Fruit fly (Drosophila melanogaster): ENCODE results near the gene Mur18B.

The Mur18B gene

DNA sequence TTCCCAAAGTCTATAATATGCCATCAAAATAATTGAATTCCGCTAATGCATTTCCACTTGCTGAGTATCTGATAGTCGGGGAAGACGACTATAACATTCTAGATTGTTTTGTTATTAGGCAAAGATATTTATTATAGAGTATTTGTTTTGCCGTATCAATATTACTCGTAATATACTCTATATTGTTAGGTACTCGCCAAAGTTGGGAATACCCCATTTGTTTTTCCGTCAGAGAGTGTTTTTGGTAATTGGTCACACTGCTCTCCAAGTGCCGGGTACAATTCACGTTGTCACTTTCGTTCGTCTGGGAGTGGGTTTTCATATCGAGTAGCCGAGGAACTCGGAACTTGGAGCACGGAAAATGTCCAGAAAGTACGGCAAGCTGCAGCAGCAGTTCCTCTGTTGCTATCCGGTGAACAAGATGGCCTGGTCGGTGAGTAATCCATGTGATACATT lies 30.4 kb downstream of the Mur18B start, which contains the start of gene CG7889 (continued):
- TF ChIP-seq CG10274 (GFP tag; optimal IDR thresholded peaks at IDR 0.05), result no peak
- no peak for TF ChIP-seq kay (GFP tag; optimal IDR thresholded peaks at IDR 0.05)
- TF ChIP-seq Atf-2 (GFP tag; optimal IDR thresholded peaks at IDR 0.05), result no peak
- no peak for TF ChIP-seq mirr (GFP tag; optimal IDR thresholded peaks at IDR 0.05)
- no peak; the same call in 1 of the 3 replicates for TF ChIP-seq dysf (GFP tag; IDR thresholded peaks at IDR 0.05)
- no peak for TF ChIP-seq esg (GFP tag; conservative IDR thresholded peaks at IDR 0.05)
- TF ChIP-seq Hey (tag; optimal IDR thresholded peaks at IDR 0.05), result no peak
- no peak for TF ChIP-seq stc (GFP tag; IDR thresholded peaks at IDR 0.05)
- no peak for TF ChIP-seq Deaf1 (tag; optimal IDR thresholded peaks at IDR 0.05)
- TF ChIP-seq HLHmδ (GFP tag; optimal IDR thresholded peaks at IDR 0.05), result no peak
- TF ChIP-seq CG6254 (GFP tag; optimal IDR thresholded peaks at IDR 0.05), result no peak
- TF ChIP-seq Tbp (GFP tag; optimal IDR thresholded peaks at IDR 0.05), result no peak
- TF ChIP-seq seq (GFP tag; IDR thresholded peaks at IDR 0.05), result no peak
- no peak for TF ChIP-seq CG8281 (tag; optimal IDR thresholded peaks at IDR 0.05)
- TF ChIP-seq CG18011 (GFP tag; optimal IDR thresholded peaks at IDR 0.05), result no peak
- peak; percentile 15 for TF ChIP-seq stwl (tag; optimal IDR thresholded peaks at IDR 0.05)
- TF ChIP-seq Rx (GFP tag; IDR thresholded peaks at IDR 0.05), result no peak
- no peak for TF ChIP-seq Eip74EF (GFP tag; optimal IDR thresholded peaks at IDR 0.05)
- TF ChIP-seq CG9215 (GFP tag; IDR thresholded peaks at IDR 0.05), result no peak
- TF ChIP-seq lmd (GFP tag; IDR thresholded peaks at IDR 0.05), result peak; percentile 17; the same call in 1 of the 2 replicates
- TF ChIP-seq CG4730 (GFP tag; IDR thresholded peaks at IDR 0.05), result no peak
- peak; percentile 17 for TF ChIP-seq gem (tag; optimal IDR thresholded peaks at IDR 0.05)
- no peak for TF ChIP-seq tll (GFP tag; optimal IDR thresholded peaks at IDR 0.05)
- peak; percentile 23 for TF ChIP-seq bcd (GFP tag; optimal IDR thresholded peaks at IDR 0.05)
- no peak for TF ChIP-seq Ets97D (GFP tag; optimal IDR thresholded peaks at IDR 0.05)
- no peak for TF ChIP-seq CG4328 (GFP tag; optimal IDR thresholded peaks at IDR 0.05)
- no peak for TF ChIP-seq CG8089 (GFP tag; optimal IDR thresholded peaks at IDR 0.05)
- TF ChIP-seq cwo (GFP tag; optimal IDR thresholded peaks at IDR 0.05), result no peak
- no peak for TF ChIP-seq her (GFP tag; optimal IDR thresholded peaks at IDR 0.05)
- TF ChIP-seq run (tag; optimal IDR thresholded peaks at IDR 0.05), result no peak
- no peak for TF ChIP-seq nom (GFP tag; optimal IDR thresholded peaks at IDR 0.05)
- peak; percentile 34 for TF ChIP-seq Sox100B (GFP tag; optimal IDR thresholded peaks at IDR 0.05)
- TF ChIP-seq H2.0 (GFP tag; IDR thresholded peaks at IDR 0.05), result no peak
- TF ChIP-seq CG17385 (GFP tag; optimal IDR thresholded peaks at IDR 0.05), result no peak
- TF ChIP-seq tx (GFP tag; optimal IDR thresholded peaks at IDR 0.05), result no peak
- no peak for TF ChIP-seq Hmx (GFP tag; optimal IDR thresholded peaks at IDR 0.05)
- no peak for TF ChIP-seq CG14050 (GFP tag; IDR thresholded peaks at IDR 0.05)
- TF ChIP-seq mld (GFP tag; IDR thresholded peaks at IDR 0.05; ENCODE audit: partially characterized antibody), result no peak
- TF ChIP-seq Gsc (GFP tag; IDR thresholded peaks at IDR 0.05), result no peak
- TF ChIP-seq CG12155 (GFP tag; optimal IDR thresholded peaks at IDR 0.05), result peak; percentile 47
- no peak for TF ChIP-seq inv (GFP tag; IDR thresholded peaks at IDR 0.05; ENCODE audit: partially characterized antibody)
- peak; percentile 15 for TF ChIP-seq Side (GFP tag; optimal IDR thresholded peaks at IDR 0.05)
- no peak for TF ChIP-seq HHEX (GFP tag; optimal IDR thresholded peaks at IDR 0.05)
- TF ChIP-seq onecut (GFP tag; IDR thresholded peaks at IDR 0.05), result no peak
- peak; percentile 6 for TF ChIP-seq CG1647 (GFP tag; optimal IDR thresholded peaks at IDR 0.05)
- no peak for TF ChIP-seq ems (GFP tag; optimal IDR thresholded peaks at IDR 0.05)
- TF ChIP-seq pzg (GFP tag; optimal IDR thresholded peaks at IDR 0.05), result peak; percentile 45
- TF ChIP-seq CG11560 (tag; IDR thresholded peaks at IDR 0.05), result no peak
- TF ChIP-seq sqz (GFP tag; optimal IDR thresholded peaks at IDR 0.05), result no peak
- no peak for TF ChIP-seq tgo (GFP tag; IDR thresholded peaks at IDR 0.05)
- peak; percentile 33 for TF ChIP-seq Dip3 (GFP tag; optimal IDR thresholded peaks at IDR 0.05)
